Fruit fly (Drosophila melanogaster) whole organism, embryonic: ENCODE data around the gene ihog.
A peak's percentile ranks its signal among the peaks of the same experiment; 100 is the strongest.

Experiments used
- Antp ChIP-seq: fragments of 200-800 bp; sonication (Bioruptor generic); optimal IDR thresholded peaks from 3 replicates; lab custom pipeline; 2016; ENCODE audit warnings: missing biosample characterization, missing genetic modification characterization
- CG11398 ChIP-seq: fragments of 200-800 bp; sonication (Bioruptor generic); optimal IDR thresholded peaks from 2 replicates; lab custom pipeline; 2016; ENCODE audit warnings: missing biosample characterization, missing genetic modification characterization
- CG1233 ChIP-seq: fragments of 200-800 bp; sonication (Bioruptor generic); optimal IDR thresholded peaks from 4 replicates; lab custom pipeline; 2018; ENCODE audit warnings: missing biosample characterization, mild to moderate bottlenecking, missing genetic modification characterization
- CG12659 ChIP-seq: fragments of 200-800 bp; sonication (Bioruptor generic); optimal IDR thresholded peaks from 3 replicates; lab custom pipeline; 2017; ENCODE audit warnings: mild to moderate bottlenecking, missing biosample characterization, missing genetic modification reagents, missing genetic modification characterization
- CG15479 ChIP-seq: fragments of 200-800 bp; sonication (Bioruptor generic); optimal IDR thresholded peaks from 3 replicates; lab custom pipeline; 2019; ENCODE audit warnings: missing biosample characterization, mild to moderate bottlenecking, missing genetic modification characterization, moderate library complexity
- CG15601 ChIP-seq: fragments of 200-800 bp; sonication (Bioruptor generic); optimal IDR thresholded peaks from 3 replicates; lab custom pipeline; 2019; ENCODE audit warnings: missing biosample characterization, mild to moderate bottlenecking, missing genetic modification characterization, moderate library complexity
- CG17612 ChIP-seq: fragments of 200-800 bp; sonication (Bioruptor generic); IDR thresholded peaks from 2 replicates; pipeline ENCODE4 v1.3.6; 2022; ENCODE audit warnings: missing biosample characterization, missing genetic modification characterization
- CG30020 ChIP-seq: fragments of 200-800 bp; optimal IDR thresholded peaks from 2 replicates; lab custom pipeline; 2019; ENCODE audit warnings: missing biosample characterization, mild to moderate bottlenecking, missing genetic modification characterization, moderate library complexity
- CG31365 ChIP-seq: fragments of 200-800 bp; sonication (Bioruptor generic); optimal IDR thresholded peaks from 2 replicates; lab custom pipeline; 2018; ENCODE audit warnings: missing biosample characterization, mild to moderate bottlenecking, missing genetic modification characterization
- CG33213 ChIP-seq: fragments of 200-800 bp; sonication (Bioruptor generic); optimal IDR thresholded peaks from 3 replicates; lab custom pipeline; 2016; ENCODE audit warnings: missing biosample characterization, missing genetic modification characterization
- CG34376 ChIP-seq: fragments of 200-800 bp; sonication (Bioruptor generic); optimal IDR thresholded peaks from 2 replicates; lab custom pipeline; 2018; ENCODE audit warnings: missing biosample characterization, mild to moderate bottlenecking, missing genetic modification characterization
- CG4617 ChIP-seq: fragments of 200-800 bp; sonication (Bioruptor generic); optimal IDR thresholded peaks from 3 replicates; lab custom pipeline; 2016; ENCODE audit warnings: missing biosample characterization, missing genetic modification characterization, borderline replicate concordance
- CG6854 ChIP-seq: fragments of 200-800 bp; sonication (Bioruptor generic); optimal IDR thresholded peaks from 3 replicates; lab custom pipeline; 2017; ENCODE audit warnings: missing biosample characterization, mild to moderate bottlenecking, missing genetic modification characterization
- CG7556 ChIP-seq: fragments of 200-800 bp; sonication (Bioruptor generic); optimal IDR thresholded peaks from 2 replicates; lab custom pipeline; 2017; ENCODE audit warnings: missing biosample characterization, mild to moderate bottlenecking, missing genetic modification characterization
- CG9437 ChIP-seq: fragments of 200-800 bp; sonication (Bioruptor generic); optimal IDR thresholded peaks from 2 replicates; lab custom pipeline; 2018; ENCODE audit warnings: missing biosample characterization, mild to moderate bottlenecking, missing genetic modification characterization
- CTCF ChIP-seq: fragments of 200-800 bp; sonication (Bioruptor generic); optimal IDR thresholded peaks from 2 replicates; lab custom pipeline; 2017; ENCODE audit warnings: missing biosample characterization, mild to moderate bottlenecking, missing genetic modification characterization, moderate library complexity
- CoRest ChIP-seq: fragments of 200-800 bp; sonication (Bioruptor generic); optimal IDR thresholded peaks from 3 replicates; lab custom pipeline; 2018; ENCODE audit warnings: missing biosample characterization, mild to moderate bottlenecking, missing genetic modification characterization, moderate library complexity
- D19A ChIP-seq: fragments of 200-800 bp; optimal IDR thresholded peaks from 3 replicates; lab custom pipeline; 2019; ENCODE audit warnings: missing biosample characterization, mild to moderate bottlenecking, missing genetic modification characterization, moderate library complexity
- Fer1 ChIP-seq: fragments of 200-800 bp; sonication (Bioruptor generic); optimal IDR thresholded peaks from 2 replicates; lab custom pipeline; 2017; ENCODE audit warnings: missing biosample characterization, mild to moderate bottlenecking, missing genetic modification characterization
- Gug ChIP-seq: fragments of 200-800 bp; sonication (Bioruptor generic); IDR thresholded peaks from 4 replicates; pipeline ENCODE4 v1.3.6; 2022; ENCODE audit warnings: missing biosample characterization, missing genetic modification characterization
- Hmr ChIP-seq: fragments of 200-800 bp; sonication (Bioruptor generic); optimal IDR thresholded peaks from 3 replicates; lab custom pipeline; 2017; ENCODE audit warnings: mild to moderate bottlenecking, missing biosample characterization, missing genetic modification reagents, missing genetic modification characterization
- Hsf ChIP-seq: fragments of 200-800 bp; sonication (Bioruptor generic); optimal IDR thresholded peaks from 3 replicates; lab custom pipeline; 2016; ENCODE audit warnings: missing biosample characterization, missing genetic modification characterization
- MESR4 ChIP-seq: fragments of 200-800 bp; sonication (Bioruptor generic); optimal IDR thresholded peaks from 2 replicates; lab custom pipeline; 2018; ENCODE audit warnings: missing biosample characterization, mild to moderate bottlenecking, missing genetic modification characterization, moderate library complexity
- Mad ChIP-seq: fragments of 200-800 bp; sonication (Bioruptor generic); optimal IDR thresholded peaks from 2 replicates; lab custom pipeline; 2016; ENCODE audit warnings: missing biosample characterization, missing genetic modification characterization
- NK7.1 ChIP-seq: fragments of 200-800 bp; sonication (Bioruptor generic); optimal IDR thresholded peaks from 3 replicates; lab custom pipeline; 2016; ENCODE audit warnings: missing biosample characterization, missing genetic modification characterization
- Neu2 ChIP-seq: fragments of 200-800 bp; sonication (Bioruptor generic); optimal IDR thresholded peaks from 3 replicates; lab custom pipeline; 2016; ENCODE audit warnings: missing biosample characterization, missing genetic modification characterization, borderline replicate concordance
- Optix ChIP-seq: fragments of 200-800 bp; sonication (Bioruptor generic); IDR thresholded peaks from 3 replicates; pipeline ENCODE4 v1.3.6; 2022; ENCODE audit warnings: missing biosample characterization, missing genetic modification characterization
- PHDP ChIP-seq: fragments of 200-800 bp; sonication (Bioruptor generic); optimal IDR thresholded peaks from 3 replicates; lab custom pipeline; 2018; ENCODE audit warnings: missing biosample characterization, mild to moderate bottlenecking, missing genetic modification characterization, moderate library complexity
- Ssrp ChIP-seq: fragments of 200-800 bp; sonication (Bioruptor generic); optimal IDR thresholded peaks from 2 replicates; lab custom pipeline; 2018; ENCODE audit warnings: missing biosample characterization, mild to moderate bottlenecking, missing genetic modification characterization, moderate library complexity
- Xbp1 ChIP-seq: fragments of 200-800 bp; sonication (Bioruptor generic); optimal IDR thresholded peaks from 3 replicates; lab custom pipeline; 2016; ENCODE audit warnings: missing biosample characterization, mild to moderate bottlenecking, missing genetic modification characterization
- az2 ChIP-seq: fragments of 200-800 bp; sonication (Bioruptor generic); optimal IDR thresholded peaks from 3 replicates; lab custom pipeline; 2016; ENCODE audit warnings: missing biosample characterization, missing genetic modification characterization
- btn ChIP-seq: fragments of 200-800 bp; sonication (Bioruptor generic); optimal IDR thresholded peaks from 2 replicates; lab custom pipeline; 2016; ENCODE audit warnings: missing biosample characterization, missing genetic modification characterization
- grau ChIP-seq: fragments of 200-800 bp; optimal IDR thresholded peaks from 3 replicates; lab custom pipeline; 2019; ENCODE audit warnings: missing biosample characterization, mild to moderate bottlenecking, missing genetic modification characterization, moderate library complexity
- ham ChIP-seq: fragments of 200-800 bp; sonication (Bioruptor generic); IDR thresholded peaks from 2 replicates; pipeline ENCODE4 v1.3.6; 2022; ENCODE audit warnings: missing biosample characterization, missing genetic modification characterization
- hbn ChIP-seq: fragments of 200-800 bp; sonication (Bioruptor generic); IDR thresholded peaks from 2 replicates; pipeline ENCODE4 v1.3.6; 2022; ENCODE audit warnings: missing biosample characterization, missing genetic modification characterization; ENCODE audit not compliant: partially characterized antibody
- ind ChIP-seq: fragments of 200-800 bp; sonication (Bioruptor generic); optimal IDR thresholded peaks from 3 replicates; lab custom pipeline; 2016; ENCODE audit warnings: missing biosample characterization, missing genetic modification characterization
- kah ChIP-seq: fragments of 200-800 bp; sonication (Bioruptor generic); optimal IDR thresholded peaks from 2 replicates; lab custom pipeline; 2018; ENCODE audit warnings: missing biosample characterization, mild to moderate bottlenecking, missing genetic modification characterization
- mam ChIP-seq: fragments of 200-800 bp; sonication (Bioruptor generic); optimal IDR thresholded peaks from 3 replicates; lab custom pipeline; 2016; ENCODE audit warnings: missing biosample characterization, missing genetic modification characterization
- mirr ChIP-seq: fragments of 200-800 bp; sonication (Bioruptor generic); optimal IDR thresholded peaks from 3 replicates; lab custom pipeline; 2018; ENCODE audit warnings: missing biosample characterization, mild to moderate bottlenecking, missing genetic modification characterization
- nerfin-2 ChIP-seq: fragments of 200-800 bp; sonication (Bioruptor generic); IDR thresholded peaks from 2 replicates; pipeline ENCODE4 v1.3.6; 2022; ENCODE audit warnings: missing biosample characterization, missing genetic modification characterization; ENCODE audit not compliant: partially characterized antibody
- oc ChIP-seq: fragments of 200-800 bp; sonication (Bioruptor generic); optimal IDR thresholded peaks from 2 replicates; lab custom pipeline; 2018; ENCODE audit warnings: missing biosample characterization, mild to moderate bottlenecking, missing genetic modification characterization, moderate library complexity
- pnt ChIP-seq: fragments of 200-800 bp; sonication (Bioruptor generic); optimal IDR thresholded peaks from 3 replicates; lab custom pipeline; 2016; ENCODE audit warnings: missing biosample characterization, missing genetic modification characterization
- prd ChIP-seq, 3 experiments: fragments of >200 bp in 2 of 3; fragments of 200-800 bp in 1 of 3; sonication (Bioruptor generic) in 1 of 3; optimal IDR thresholded peaks in 2 of 3; IDR thresholded peaks in 1 of 3; 2 replicates in 2 of 3; 3 replicates in 1 of 3; pipeline versions ENCODE4 v1.3.6 to Lab custom; 2017 to 2022; ENCODE audit warnings: missing biosample characterization in 1 of 3, missing genetic modification characterization in 1 of 3
- pzg ChIP-seq: fragments of 200-800 bp; sonication (Bioruptor generic); optimal IDR thresholded peaks from 3 replicates; lab custom pipeline; 2018; ENCODE audit warnings: missing biosample characterization, mild to moderate bottlenecking, missing genetic modification characterization, moderate library complexity
- ranshi ChIP-seq: fragments of 200-800 bp; sonication (Bioruptor generic); IDR thresholded peaks from 2 replicates; pipeline ENCODE4 v1.3.6; 2022; ENCODE audit warnings: missing biosample characterization, missing genetic modification characterization
- row ChIP-seq: fragments of 200-800 bp; sonication (Bioruptor generic); IDR thresholded peaks from 3 replicates; pipeline ENCODE4 v1.3.6; 2022; ENCODE audit warnings: missing biosample characterization, missing genetic modification characterization
- schlank ChIP-seq: fragments of 200-800 bp; sonication (Bioruptor generic); optimal IDR thresholded peaks from 2 replicates; lab custom pipeline; 2018; ENCODE audit warnings: missing biosample characterization, mild to moderate bottlenecking, missing genetic modification characterization
- shn ChIP-seq: fragments of 200-800 bp; sonication (Bioruptor generic); optimal IDR thresholded peaks from 3 replicates; lab custom pipeline; 2016; ENCODE audit warnings: missing biosample characterization, missing genetic modification characterization
- tna ChIP-seq: fragments of 200-800 bp; sonication (Bioruptor generic); IDR thresholded peaks from 2 replicates; pipeline ENCODE4 v1.3.6; 2022; ENCODE audit warnings: missing biosample characterization, missing genetic modification characterization; ENCODE audit not compliant: partially characterized antibody
- unc-4 ChIP-seq: fragments of 200-800 bp; sonication (Bioruptor generic); IDR thresholded peaks from 2 replicates; pipeline ENCODE4 v1.3.6; 2022; ENCODE audit warnings: missing biosample characterization, missing genetic modification characterization; ENCODE audit not compliant: partially characterized antibody

ihog gene

dm6 chr2L:6968013-6968517, 19.5 kb upstream of the ihog start (continued):
- TF ChIP-seq CG6854 (GFP tag; lab: Kevin White, UChicago) (peak; percentile 60), CG15479 (GFP tag; lab: Kevin White, UChicago) (no peak), CG11398 (GFP tag; lab: Kevin White, UChicago) (peak; percentile 53), prd (optimal IDR thresholded peaks at IDR 0.05; lab: Kevin White, UChicago) (no peak), prd (GFP tag; IDR thresholded peaks at IDR 0.05; lab: Robert Waterston, UW) (peak; percentile 23; the same call in 1 of the 3 replicates), shn (peak; percentile 38), CG1233 (peak; percentile 8), Ssrp (no peak), row (GFP tag; lab: Robert Waterston, UW) (peak; percentile 83), tna (GFP tag; lab: Robert Waterston, UW) (peak; percentile 56; the same call in 1 of the 2 replicates), CG17612 (no peak), schlank (tag; lab: Kevin White, UChicago) (no peak), Xbp1 (peak; percentile 49), Hmr (peak; percentile 52), Antp (peak; percentile 56), CG7556 (GFP tag; lab: Kevin White, UChicago) (peak; percentile 8), CG30020 (tag; lab: Kevin White, UChicago) (peak; percentile 6), Optix (GFP tag; lab: Robert Waterston, UW) (no peak), CG33213 (GFP tag; lab: Kevin White, UChicago) (peak; percentile 26), Neu2 (GFP tag; lab: Kevin White, UChicago) (no peak), ranshi (GFP tag; lab: Robert Waterston, UW) (peak; percentile 62), D19A (peak; percentile 32), pnt (GFP tag; lab: Kevin White, UChicago) (no peak), unc-4 (GFP tag; lab: Robert Waterston, UW) (peak; percentile 70), CG31365 (peak; percentile 20), CG4617 (GFP tag; lab: Kevin White, UChicago) (peak; percentile 30), CG9437 (GFP tag; lab: Kevin White, UChicago) (peak; percentile 60), mam (GFP tag; lab: Kevin White, UChicago) (peak; percentile 43), PHDP (tag; lab: Kevin White, UChicago) (peak; percentile 51), MESR4 (GFP tag; lab: Kevin White, UChicago) (peak; percentile 93), grau (tag; lab: Kevin White, UChicago) (peak; percentile 44), ham (no peak), hbn (GFP tag; lab: Robert Waterston, UW) (peak; percentile 79), CG12659 (peak; percentile 24), CG34376 (peak; percentile 41), CG15601 (tag; lab: Kevin White, UChicago) (peak; percentile 14), CTCF (peak; percentile 89), Hsf (peak; percentile 59), NK7.1 (GFP tag; lab: Kevin White, UChicago) (peak; percentile 53), ind (GFP tag; lab: Kevin White, UChicago) (peak; percentile 9), az2 (GFP tag; lab: Kevin White, UChicago) (peak; percentile 40), oc (peak; percentile 19), kah (GFP tag; lab: Kevin White, UChicago) (no peak), btn (GFP tag; lab: Kevin White, UChicago) (no peak), Mad (GFP tag; lab: Kevin White, UChicago) (peak; percentile 3), CoRest (tag; lab: Kevin White, UChicago) (peak; percentile 5), Gug (GFP tag; lab: Robert Waterston, UW) (peak; percentile 67), mirr (GFP tag; lab: Kevin White, UChicago) (no peak), nerfin-2 (peak; percentile 66; the same call in 1 of the 2 replicates), pzg (peak; percentile 46), Fer1 (peak; percentile 63)
